Worm (Caenorhabditis elegans) whole organism, L4/young adult: ENCODE measurements around the gene F54D5.2.

ENCODE experiments used
- W03F9.2 ChIP-seq: fragments of 150-350 bp; optimal IDR thresholded peaks from 2 replicates; lab custom pipeline; 2014; ENCODE audit warnings: missing biosample characterization, missing genetic modification characterization
- dao-5 ChIP-seq: sonication (generic microtip); optimal IDR thresholded peaks from 2 replicates; lab custom pipeline; 2016; ENCODE audit warnings: missing genotype, missing genetic modification characterization, moderate library complexity, missing compliant biosample characterization
- him-1 ChIP-seq: sonication (generic microtip); optimal IDR thresholded peaks from 2 replicates; lab custom pipeline; 2016; ENCODE audit warnings: missing genotype, missing genetic modification reagents, missing genetic modification characterization, missing compliant biosample characterization

- no peak for TF ChIP-seq dao-5
- no peak for TF ChIP-seq W03F9.2
- no peak for TF ChIP-seq him-1 (tag; lab: Kevin White, UChicago)
These were observed 15.3 kb downstream of the F54D5.2 start for ce11 chrII:11588304-11588703.
